Worm (Caenorhabditis elegans) whole organism, L3 larva: ENCODE results near the gene C18D11.3.
"Not testable (repeated sequence)": the region's sequence is repeated elsewhere in the genome, so short reads cannot be mapped to it uniquely, and the experiment has no call there.

ENCODE experiments used
- R02D3.7 ChIP-seq: fragments of 150-350 bp; optimal IDR thresholded peaks from 2 replicates; lab custom pipeline; 2014; ENCODE audit warnings: missing biosample characterization, missing genetic modification characterization
- ZK546.5 ChIP-seq: sonication (generic microtip); optimal IDR thresholded peaks from 2 replicates; lab custom pipeline; 2017; ENCODE audit warnings: missing biosample characterization, missing genetic modification characterization
- aly-2 ChIP-seq: fragments of 150-350 bp; optimal IDR thresholded peaks from 2 replicates; lab custom pipeline; 2014; ENCODE audit warnings: missing biosample characterization, missing genetic modification characterization
- ceh-16 ChIP-seq: sonication (generic microtip); optimal IDR thresholded peaks from 2 replicates; lab custom pipeline; 2017; ENCODE audit warnings: missing biosample characterization, missing genetic modification characterization
- ceh-28 ChIP-seq: fragments of 150-350 bp; optimal IDR thresholded peaks from 2 replicates; lab custom pipeline; 2014; ENCODE audit warnings: missing biosample characterization, missing genetic modification reagents, missing genetic modification characterization
- ceh-82 ChIP-seq: fragments of 150-350 bp; optimal IDR thresholded peaks from 2 replicates; lab custom pipeline; 2014; ENCODE audit warnings: missing biosample characterization, missing genetic modification characterization
- ceh-9 ChIP-seq: sonication (generic microtip); optimal IDR thresholded peaks from 2 replicates; lab custom pipeline; 2018; ENCODE audit warnings: missing biosample characterization, missing genetic modification characterization
- daf-12 ChIP-seq: fragments of 150-350 bp; optimal IDR thresholded peaks from 2 replicates; lab custom pipeline; 2014; ENCODE audit warnings: missing biosample characterization, missing genetic modification reagents, missing genetic modification characterization
- egl-27 ChIP-seq: sonication (generic microtip); optimal IDR thresholded peaks from 4 replicates; lab custom pipeline; 2017; ENCODE audit warnings: missing biosample characterization, missing genetic modification reagents, missing genetic modification characterization
- egl-5 ChIP-seq: fragments of 150-350 bp; optimal IDR thresholded peaks from 2 replicates; lab custom pipeline; 2017; ENCODE audit warnings: missing biosample characterization, missing genetic modification reagents, missing genetic modification characterization, inconsistent platforms
- elt-1 ChIP-seq: fragments of 150-350 bp; optimal IDR thresholded peaks from 2 replicates; lab custom pipeline; 2014; ENCODE audit warnings: missing biosample characterization, missing genetic modification characterization
- elt-3 ChIP-seq, 3 experiments: fragments of 150-350 bp in 1 of 3; sonication (generic microtip) in 2 of 3; optimal IDR thresholded peaks; 2 replicates in 2 of 3; 4 replicates in 1 of 3; lab custom pipeline; 2014 to 2017; ENCODE audit warnings: missing biosample characterization in 3 of 3, missing genetic modification characterization in 3 of 3
- eor-1 ChIP-seq, 2 experiments: fragments of 150-350 bp; optimal IDR thresholded peaks; 2 replicates each; lab custom pipeline; 2014 to 2018; ENCODE audit warnings: missing biosample characterization in 2 of 2, missing genetic modification characterization in 2 of 2
- fkh-10 ChIP-seq: sonication (generic microtip); optimal IDR thresholded peaks from 2 replicates; lab custom pipeline; 2017; ENCODE audit warnings: missing biosample characterization, missing genetic modification reagents, missing genetic modification characterization
- fkh-2 ChIP-seq: fragments of 150-350 bp; optimal IDR thresholded peaks from 2 replicates; lab custom pipeline; 2014; ENCODE audit warnings: missing biosample characterization, missing genetic modification reagents, missing genetic modification characterization
- fos-1 ChIP-seq: fragments of 150-350 bp; optimal IDR thresholded peaks from 2 replicates; lab custom pipeline; 2014; ENCODE audit warnings: missing biosample characterization, missing genetic modification characterization
- hmg-11 ChIP-seq: sonication (generic microtip); optimal IDR thresholded peaks from 2 replicates; lab custom pipeline; 2016; ENCODE audit warnings: missing genetic modification characterization, missing compliant biosample characterization
- jun-1 ChIP-seq: fragments of 150-350 bp; optimal IDR thresholded peaks from 2 replicates; lab custom pipeline; 2014; ENCODE audit warnings: missing biosample characterization, missing genetic modification reagents, missing genetic modification characterization
- lin-15B ChIP-seq: fragments of 150-350 bp; optimal IDR thresholded peaks from 2 replicates; lab custom pipeline; 2014; ENCODE audit warnings: missing biosample characterization, missing genetic modification characterization
- lin-39 ChIP-seq: fragments of 150-350 bp; optimal IDR thresholded peaks from 2 replicates; lab custom pipeline; 2018; ENCODE audit warnings: missing biosample characterization, missing genetic modification reagents, missing genetic modification characterization
- lsy-12 ChIP-seq: sonication (generic microtip); optimal IDR thresholded peaks from 2 replicates; lab custom pipeline; 2016; ENCODE audit warnings: mild to moderate bottlenecking, missing genetic modification characterization, missing compliant biosample characterization
- mdl-1 ChIP-seq: fragments of 150-350 bp; optimal IDR thresholded peaks from 2 replicates; lab custom pipeline; 2014; ENCODE audit warnings: missing biosample characterization, missing genetic modification characterization
- mml-1 ChIP-seq: fragments of 150-350 bp; sonication (generic microtip); optimal IDR thresholded peaks from 3 replicates; lab custom pipeline; 2014; ENCODE audit warnings: missing biosample characterization, missing genetic modification characterization
- nfya-1 ChIP-seq: sonication (generic microtip); optimal IDR thresholded peaks from 2 replicates; lab custom pipeline; 2017; ENCODE audit warnings: missing genetic modification characterization, mild to moderate bottlenecking, missing compliant biosample characterization, antibody characterized with exemption, moderate library complexity; ENCODE audit not compliant: insufficient read depth
- nhr-11 ChIP-seq: fragments of 150-350 bp; optimal IDR thresholded peaks from 2 replicates; lab custom pipeline; 2014; ENCODE audit warnings: missing biosample characterization, missing genetic modification characterization
- nhr-23 ChIP-seq: fragments of 150-350 bp; optimal IDR thresholded peaks from 2 replicates; lab custom pipeline; 2014; ENCODE audit warnings: missing biosample characterization, missing genetic modification reagents, missing genetic modification characterization
- nhr-237 ChIP-seq: fragments of 150-350 bp; optimal IDR thresholded peaks from 2 replicates; lab custom pipeline; 2014; ENCODE audit warnings: missing biosample characterization, missing genetic modification characterization
- nhr-25 ChIP-seq: sonication (generic microtip); optimal IDR thresholded peaks from 2 replicates; lab custom pipeline; 2017; ENCODE audit warnings: missing biosample characterization, missing genetic modification characterization
- nhr-28 ChIP-seq: fragments of 150-350 bp; optimal IDR thresholded peaks from 2 replicates; lab custom pipeline; 2014; ENCODE audit warnings: missing biosample characterization, missing genetic modification characterization
- nhr-43 ChIP-seq: sonication (generic microtip); optimal IDR thresholded peaks from 2 replicates; lab custom pipeline; 2016; ENCODE audit warnings: mild to moderate bottlenecking, missing genetic modification characterization, missing compliant biosample characterization; ENCODE audit not compliant: poor library complexity, severe bottlenecking
- nhr-67 ChIP-seq: fragments of 150-350 bp; optimal IDR thresholded peaks from 2 replicates; lab custom pipeline; 2014; ENCODE audit warnings: missing biosample characterization, missing genetic modification characterization
- nhr-76 ChIP-seq: fragments of 150-350 bp; sonication (generic microtip); optimal IDR thresholded peaks from 5 replicates; lab custom pipeline; 2014; ENCODE audit warnings: missing biosample characterization, missing genetic modification characterization
- nhr-77 ChIP-seq: fragments of 150-350 bp; optimal IDR thresholded peaks from 2 replicates; lab custom pipeline; 2014; ENCODE audit warnings: missing biosample characterization, missing genetic modification characterization
- pha-4 ChIP-seq: fragments of 150-350 bp; optimal IDR thresholded peaks from 2 replicates; lab custom pipeline; 2014; ENCODE audit warnings: missing biosample characterization, missing genetic modification reagents, missing genetic modification characterization
- sea-2 ChIP-seq: fragments of 150-350 bp; sonication (generic microtip); optimal IDR thresholded peaks from 4 replicates; lab custom pipeline; 2014; ENCODE audit warnings: missing biosample characterization, missing genetic modification reagents, missing genetic modification characterization
- snpc-4 ChIP-seq: fragments of 150-350 bp; optimal IDR thresholded peaks from 2 replicates; lab custom pipeline; 2014; ENCODE audit warnings: missing biosample characterization, missing genetic modification characterization
- unc-39 ChIP-seq: sonication (generic microtip); optimal IDR thresholded peaks from 4 replicates; lab custom pipeline; 2017; ENCODE audit warnings: missing biosample characterization, missing genetic modification characterization
- zag-1 ChIP-seq: fragments of 150-350 bp; optimal IDR thresholded peaks from 2 replicates; lab custom pipeline; 2014; ENCODE audit warnings: missing biosample characterization, missing genetic modification characterization
- ztf-11 ChIP-seq: fragments of 150-350 bp; optimal IDR thresholded peaks from 2 replicates; lab custom pipeline; 2014; ENCODE audit warnings: missing biosample characterization, missing genetic modification characterization
- ztf-4 ChIP-seq: fragments of 150-350 bp; optimal IDR thresholded peaks from 2 replicates; lab custom pipeline; 2014; ENCODE audit warnings: missing biosample characterization, missing genetic modification characterization

The C18D11.3 gene

ce11 chrIII:11773581-11773980 lies 49.7 kb upstream of the C18D11.3 start, which contains the start of gene gbf-1:
TSS of gene gbf-1 (minus strand) at chrIII:11773681.
- TF ChIP-seq ceh-9 (tag; lab: Kevin White, UChicago); lin-39; jun-1: not testable (repeated sequence)
- TF ChIP-seq, all 47 proteins: peak for 0; not testable (repeated sequence) for 47

- TF ChIP-seq ceh-28 (tag; lab: Kevin White, UChicago) (no peak), egl-5 (tag; lab: Kevin White, UChicago) (peak; percentile 22), mml-1 (tag; lab: Kevin White, UChicago) (no peak), ceh-9 (tag; lab: Kevin White, UChicago) (no peak), nhr-67 (tag; lab: Kevin White, UChicago) (no peak), nhr-25 (tag; lab: Kevin White, UChicago) (peak; percentile 28), ztf-11 (tag; lab: Kevin White, UChicago) (no peak), snpc-4 (tag; lab: Kevin White, UChicago) (peak; percentile 44), lin-15B (peak; percentile 29), ceh-16 (tag; lab: Kevin White, UChicago) (no peak), sea-2 (GFP tag; lab: Kevin White, UChicago) (no peak), mdl-1 (tag; lab: Kevin White, UChicago) (no peak), nhr-28 (tag; lab: Kevin White, UChicago) (no peak), ceh-82 (tag; lab: Kevin White, UChicago) (no peak), zag-1 (no peak), unc-39 (tag; lab: Kevin White, UChicago) (no peak), nhr-23 (tag; lab: Kevin White, UChicago) (peak; percentile 68), nhr-76 (tag; lab: Kevin White, UChicago) (no peak), nfya-1 (tag; lab: Kevin White, UChicago) (peak; percentile 58), lsy-12 (tag; lab: Kevin White, UChicago) (no peak), elt-1 (tag; lab: Kevin White, UChicago) (no peak), ztf-4 (tag; lab: Kevin White, UChicago) (no peak), aly-2 (no peak), R02D3.7 (tag; lab: Kevin White, UChicago) (no peak), ZK546.5 (tag; lab: Kevin White, UChicago) (no peak), elt-3 (tag; optimal IDR thresholded peaks at IDR 0.05; lab: Kevin White, UChicago) (no peak), fkh-2 (tag; lab: Kevin White, UChicago) (no peak), fkh-10 (GFP tag; lab: Kevin White, UChicago) (no peak), nhr-43 (tag; lab: Kevin White, UChicago) (no peak), nhr-77 (no peak), daf-12 (tag; lab: Kevin White, UChicago) (no peak), fos-1 (tag; lab: Kevin White, UChicago) (no peak), nhr-237 (no peak), pha-4 (tag; lab: Kevin White, UChicago) (peak; percentile 70), jun-1 (no peak)
Measured at ce11 chrIII:11774508-11775000, 48.7 kb upstream of the C18D11.3 start, which contains the start of gene immp-1. TSS of gene immp-1 (plus strand) at chrIII:11774950.

DNA sequence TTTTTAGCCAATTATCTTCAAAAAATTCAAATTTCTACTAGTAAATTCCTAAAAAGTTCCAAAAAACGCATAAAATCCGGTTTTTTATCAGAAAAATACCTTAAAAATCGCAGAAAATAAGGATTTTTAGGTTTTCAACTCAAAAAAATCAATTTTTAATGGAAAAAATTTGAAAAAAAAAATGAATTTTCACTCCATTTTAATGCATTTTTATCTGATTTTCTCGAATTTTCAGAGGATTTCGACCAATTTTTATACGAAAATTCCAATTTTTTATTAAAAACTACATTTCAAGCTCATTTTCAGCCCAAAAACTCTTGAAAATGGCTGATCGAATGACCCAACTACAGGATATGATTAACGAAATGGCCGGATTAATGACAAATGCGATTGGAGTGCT lies 45.9 kb upstream of the C18D11.3 start, which contains the start of gene mdt-21:
TSS of gene mdt-21 (plus strand) at position 301 of the 400 bp plus-strand sequence.
- no peak for TF ChIP-seq ZK546.5 (tag; lab: Kevin White, UChicago)
- TF ChIP-seq ztf-4 (tag; lab: Kevin White, UChicago) = no peak
- no peak for TF ChIP-seq ceh-9 (tag; lab: Kevin White, UChicago)
- no peak for TF ChIP-seq nhr-11 (tag; lab: Kevin White, UChicago)
- TF ChIP-seq lin-39 = no peak
- TF ChIP-seq nhr-77 = no peak
- no peak for TF ChIP-seq fos-1 (tag; lab: Kevin White, UChicago)
- no peak for TF ChIP-seq jun-1
- TF ChIP-seq R02D3.7 (tag; lab: Kevin White, UChicago) = no peak
- TF ChIP-seq fkh-10 (GFP tag; lab: Kevin White, UChicago) = no peak
- no peak for TF ChIP-seq egl-27 (tag; lab: Kevin White, UChicago)
- no peak for TF ChIP-seq ceh-16 (tag; lab: Kevin White, UChicago)
- no peak for TF ChIP-seq ceh-28 (tag; lab: Kevin White, UChicago)
- TF ChIP-seq hmg-11 (tag; lab: Kevin White, UChicago) = no peak
- no peak for TF ChIP-seq egl-5 (tag; lab: Kevin White, UChicago)
- TF ChIP-seq eor-1 (tag; optimal IDR thresholded peaks at IDR 0.05; lab: Kevin White, UChicago) = no peak
- TF ChIP-seq nhr-237 = no peak
